Fruit fly (Drosophila melanogaster) ovary, adult (tissue): ENCODE data around the gene Akap200.

Experiments used
- CG17801 ChIP-seq: fragments of 200-800 bp; optimal IDR thresholded peaks from 2 replicates; lab custom pipeline; 2019; ENCODE audit warnings: missing biosample characterization, mild to moderate bottlenecking, missing genetic modification characterization, moderate library complexity; ENCODE audit not compliant: partially characterized antibody

The Akap200 gene

dm6 chr2L:8478911-8479706 is 63.6 kb downstream of the Akap200 start:
- no peak for TF ChIP-seq CG17801

DNA sequence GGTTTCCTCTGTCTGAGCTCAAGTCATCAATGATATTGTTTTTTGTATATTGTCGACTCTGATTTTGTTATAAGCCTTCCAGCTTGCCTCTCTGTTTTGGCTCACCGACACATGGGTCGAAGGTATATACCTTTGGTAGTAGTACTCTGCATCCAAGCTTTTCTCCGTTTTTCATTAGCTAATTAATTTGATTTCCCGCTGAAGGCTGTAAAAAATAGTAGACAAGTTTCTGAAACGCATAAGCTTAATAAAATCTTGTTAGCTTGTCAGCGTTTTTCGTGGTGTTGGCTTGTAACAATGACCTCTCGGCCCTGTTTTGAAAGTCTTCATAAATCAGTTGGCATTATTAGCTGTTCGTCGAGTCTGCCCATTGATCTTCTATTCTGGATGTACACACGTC is 65.3 kb downstream of the Akap200 start:
- no peak for TF ChIP-seq CG17801
